Fruit fly (Drosophila melanogaster): Measurements from ENCODE around the gene CG12590.

The CG12590 gene

dm6 chr3R:5209481-5209880 lies 50.1 kb downstream of the CG12590 start (continued):
- TF ChIP-seq CG2116 (GFP tag; optimal IDR thresholded peaks at IDR 0.05) (no peak), HHEX (GFP tag; optimal IDR thresholded peaks at IDR 0.05) (no peak), ssp (GFP tag; IDR thresholded peaks at IDR 0.05) (no peak), gro (GFP tag; optimal IDR thresholded peaks at IDR 0.05) (no peak), CG12769 (tag; optimal IDR thresholded peaks at IDR 0.05) (peak; percentile 10), CG34376 (GFP tag; optimal IDR thresholded peaks at IDR 0.05) (no peak), Poxn (GFP tag; IDR thresholded peaks at IDR 0.05) (no peak), Dp (GFP tag; optimal IDR thresholded peaks at IDR 0.05) (no peak), prd (optimal IDR thresholded peaks at IDR 0.05) (no peak), prd (GFP tag; IDR thresholded peaks at IDR 0.05) (peak; percentile 68; the same call in 1 of the 3 replicates), CG13775 (GFP tag; optimal IDR thresholded peaks at IDR 0.05) (no peak), CG6689 (GFP tag; IDR thresholded peaks at IDR 0.05) (peak; percentile 41), slp2 (GFP tag; optimal IDR thresholded peaks at IDR 0.05) (no peak), pum (GFP tag; optimal IDR thresholded peaks at IDR 0.05) (peak; percentile 32), CG2712 (tag; optimal IDR thresholded peaks at IDR 0.05) (peak; percentile 55), CG4820 (GFP tag; optimal IDR thresholded peaks at IDR 0.05) (peak; percentile 44), cas (GFP tag; IDR thresholded peaks at IDR 0.05) (no peak), Six4 (GFP tag; optimal IDR thresholded peaks at IDR 0.05) (peak; percentile 25), gcm2 (GFP tag; optimal IDR thresholded peaks at IDR 0.05) (no peak), Drgx (GFP tag; IDR thresholded peaks at IDR 0.05) (peak; percentile 91), aop (GFP tag; IDR thresholded peaks at IDR 0.05) (no peak), TFAM (GFP tag; optimal IDR thresholded peaks at IDR 0.05) (no peak), CG11504 (tag; optimal IDR thresholded peaks at IDR 0.05) (peak; percentile 65), tgo (GFP tag; IDR thresholded peaks at IDR 0.05) (0 out of 3 replicates have a peak, but pooled peaks have one; percentile 20), CG1529 (GFP tag; optimal IDR thresholded peaks at IDR 0.05) (peak; percentile 37), sc (optimal IDR thresholded peaks at IDR 0.05) (no peak), sc (GFP tag; optimal IDR thresholded peaks at IDR 0.05) (peak; percentile 38), Hr51 (GFP tag; optimal IDR thresholded peaks at IDR 0.05) (peak in 1 of 2 experiments; percentile 49), NC2β (GFP tag; optimal IDR thresholded peaks at IDR 0.05) (no peak), HmgD (GFP tag; optimal IDR thresholded peaks at IDR 0.05) (no peak), pan (optimal IDR thresholded peaks at IDR 0.05) (no peak), pan (GFP tag; optimal IDR thresholded peaks at IDR 0.05 in 1 of 2, IDR thresholded peaks at IDR 0.05 in 1 of 2) (peak in 1 of 2 experiments; percentile 39), btn (GFP tag; optimal IDR thresholded peaks at IDR 0.05) (no peak), ci (GFP tag; IDR thresholded peaks at IDR 0.05) (peak; percentile 80), Aef1 (GFP tag; IDR thresholded peaks at IDR 0.05) (0 out of 3 replicates have a peak, but pooled peaks have one; percentile 34), hkb (optimal IDR thresholded peaks at IDR 0.05) (no peak), hkb (GFP tag; IDR thresholded peaks at IDR 0.05) (peak; percentile 55), CG12236 (GFP tag; optimal IDR thresholded peaks at IDR 0.05) (no peak), vfl (GFP tag; optimal IDR thresholded peaks at IDR 0.05) (no peak), HLH4C (GFP tag; IDR thresholded peaks at IDR 0.05; ENCODE audit: partially characterized antibody) (no peak), dmrt99B (tag; optimal IDR thresholded peaks at IDR 0.05) (peak; percentile 68), fd3F (GFP tag; optimal IDR thresholded peaks at IDR 0.05) (no peak), CG14965 (GFP tag; optimal IDR thresholded peaks at IDR 0.05; ENCODE audit: borderline replicate concordance) (no peak), Lpt (GFP tag; optimal IDR thresholded peaks at IDR 0.05) (no peak), sr (GFP tag; IDR thresholded peaks at IDR 0.05) (peak; percentile 41; the same call in 1 of the 3 replicates), CG7372 (GFP tag; IDR thresholded peaks at IDR 0.05) (0 out of 2 replicates have a peak, but pooled peaks have one; percentile 9), Hr39 (optimal IDR thresholded peaks at IDR 0.05) (no peak), dati (GFP tag; IDR thresholded peaks at IDR 0.05) (no peak), Ptx1 (GFP tag; IDR thresholded peaks at IDR 0.05) (peak; percentile 54; the same call in 1 of the 2 replicates), tna (GFP tag; IDR thresholded peaks at IDR 0.05; ENCODE audit: partially characterized antibody) (no peak), CG6254 (GFP tag; optimal IDR thresholded peaks at IDR 0.05) (peak; percentile 41), CG32772 (GFP tag; IDR thresholded peaks at IDR 0.05) (peak; percentile 41; the same call in 1 of the 2 replicates), CG6765 (GFP tag; optimal IDR thresholded peaks at IDR 0.05) (no peak)
